Worm (Caenorhabditis elegans) whole organism, L2 larva: ENCODE measurements around the gene ZC204.6.

ENCODE experiments used
- R02D3.7 ChIP-seq: fragments of 150-350 bp; optimal IDR thresholded peaks from 2 replicates; lab custom pipeline; 2014; ENCODE audit warnings: missing biosample characterization, missing genetic modification characterization
- ama-1 ChIP-seq: fragments of 150-350 bp; optimal IDR thresholded peaks from 2 replicates; lab custom pipeline; 2018; ENCODE audit warnings: inconsistent platforms
- elt-3 ChIP-seq: sonication (generic microtip); optimal IDR thresholded peaks from 2 replicates; lab custom pipeline; 2017; ENCODE audit warnings: missing biosample characterization, missing genetic modification characterization
- lsy-2 ChIP-seq, 2 experiments: fragments of 150-350 bp in 1 of 2; sonication (generic microtip) in 1 of 2; optimal IDR thresholded peaks; 2 replicates each; lab custom pipeline; 2014 to 2017; ENCODE audit warnings: missing biosample characterization in 2 of 2, missing genetic modification characterization in 2 of 2
- nhr-11 ChIP-seq: fragments of 150-350 bp; optimal IDR thresholded peaks from 2 replicates; lab custom pipeline; 2014; ENCODE audit warnings: missing biosample characterization, missing genetic modification characterization
- nhr-129 ChIP-seq: fragments of 150-350 bp; optimal IDR thresholded peaks from 2 replicates; lab custom pipeline; 2014; ENCODE audit warnings: missing biosample characterization, missing genetic modification characterization
- nhr-237 ChIP-seq: fragments of 150-350 bp; optimal IDR thresholded peaks from 2 replicates; lab custom pipeline; 2014; ENCODE audit warnings: missing biosample characterization, missing genetic modification characterization
- nhr-25 ChIP-seq: fragments of 150-350 bp; sonication (generic microtip); optimal IDR thresholded peaks from 3 replicates; lab custom pipeline; 2014; ENCODE audit warnings: missing biosample characterization, missing genetic modification characterization
- nhr-77 ChIP-seq: fragments of 150-350 bp; optimal IDR thresholded peaks from 2 replicates; lab custom pipeline; 2014; ENCODE audit warnings: missing biosample characterization, missing genetic modification characterization
- snpc-4 ChIP-seq: fragments of 150-350 bp; optimal IDR thresholded peaks from 2 replicates; lab custom pipeline; 2014; ENCODE audit warnings: missing biosample characterization, missing genetic modification characterization
- unc-62 ChIP-seq: fragments of 150-350 bp; optimal IDR thresholded peaks from 2 replicates; lab custom pipeline; 2014; ENCODE audit warnings: missing biosample characterization, missing genetic modification reagents, missing genetic modification characterization

DNA sequence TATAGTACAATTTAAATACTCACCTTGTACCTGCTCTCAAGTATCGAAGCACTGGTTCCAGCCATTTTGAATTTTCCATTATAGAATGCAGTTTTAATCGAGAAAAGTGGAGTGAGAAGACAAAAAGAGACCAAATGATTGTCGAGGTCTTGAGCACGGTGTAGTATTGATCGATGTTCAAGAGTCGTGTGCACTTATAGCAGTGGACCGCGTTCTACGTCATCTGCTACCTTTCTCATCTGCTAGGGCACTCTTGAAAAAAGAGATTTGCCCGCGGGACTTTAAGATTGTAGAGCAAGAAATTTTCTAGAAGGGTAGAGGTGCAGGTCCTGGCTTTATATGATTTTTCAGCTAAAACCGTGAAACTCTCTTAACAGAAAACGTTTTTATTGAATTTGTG lies 48.2 kb upstream of the ZC204.6 start, which contains the start of gene fbxc-21:
- no peak for TF ChIP-seq nhr-237 (tag; lab: Kevin White, UChicago)
- no peak for TF ChIP-seq R02D3.7 (tag; lab: Kevin White, UChicago)
- no peak for TF ChIP-seq snpc-4 (tag; lab: Kevin White, UChicago)
- no peak for TF ChIP-seq lsy-2 (tag; optimal IDR thresholded peaks at IDR 0.05; lab: Kevin White, UChicago)
- no peak for TF ChIP-seq ama-1 (lab: Kevin White, UChicago)
- TF ChIP-seq nhr-77: no peak
- no peak for TF ChIP-seq elt-3 (tag; lab: Kevin White, UChicago)
- no peak for TF ChIP-seq nhr-11 (tag; lab: Kevin White, UChicago)
- TF ChIP-seq nhr-129: no peak
- TF ChIP-seq nhr-25: no peak
- no peak for TF ChIP-seq unc-62 (GFP tag; lab: Kevin White, UChicago)
